Fruit fly (Drosophila melanogaster): ENCODE results near the gene CG5342.

The CG5342 gene

DNA sequence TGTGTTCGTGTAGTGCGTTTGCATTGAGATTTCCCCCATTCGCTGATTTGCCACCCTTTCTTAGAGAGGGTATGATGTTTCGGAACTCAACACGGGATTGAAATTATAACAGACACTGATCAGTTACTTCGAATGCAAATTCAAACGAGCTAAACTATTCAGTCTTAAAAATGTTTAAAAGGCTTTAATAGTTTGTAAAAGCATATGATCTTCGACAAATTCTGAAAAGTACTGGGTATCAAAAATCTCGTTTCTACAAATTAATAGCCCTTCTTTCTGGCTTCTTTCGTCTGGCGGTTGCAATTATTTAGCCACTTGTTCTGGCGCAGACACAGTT is 3.6 kb downstream of the CG5342 start (continued):
- TF ChIP-seq pzg (GFP tag; optimal IDR thresholded peaks at IDR 0.05) (no peak), gt (GFP tag; IDR thresholded peaks at IDR 0.05) (peak; percentile 41; the same call in 1 of the 2 replicates), CG32772 (GFP tag; IDR thresholded peaks at IDR 0.05) (peak; percentile 67), CG17186 (GFP tag; optimal IDR thresholded peaks at IDR 0.05) (no peak), klu (GFP tag; IDR thresholded peaks at IDR 0.05) (no peak), Atf-2 (GFP tag; optimal IDR thresholded peaks at IDR 0.05) (peak; percentile 43), CG8944 (GFP tag; optimal IDR thresholded peaks at IDR 0.05) (peak; percentile 63), fu2 (GFP tag; optimal IDR thresholded peaks at IDR 0.05) (peak; percentile 9), vvl (GFP tag; IDR thresholded peaks at IDR 0.05) (peak; percentile 86), CG2875 (GFP tag; optimal IDR thresholded peaks at IDR 0.05) (peak; percentile 30), Hr39 (optimal IDR thresholded peaks at IDR 0.05) (no peak), CG18764 (GFP tag; optimal IDR thresholded peaks at IDR 0.05) (peak; percentile 23), CG11695 (GFP tag; IDR thresholded peaks at IDR 0.05) (peak; percentile 75), ci (GFP tag; IDR thresholded peaks at IDR 0.05) (peak; percentile 91), grn (GFP tag; optimal IDR thresholded peaks at IDR 0.05) (no peak), ac (GFP tag; optimal IDR thresholded peaks at IDR 0.05) (no peak), CG7745 (tag; optimal IDR thresholded peaks at IDR 0.05) (no peak), CG13287 (GFP tag; IDR thresholded peaks at IDR 0.05; ENCODE audit: partially characterized antibody) (no peak), CG4404 (GFP tag; IDR thresholded peaks at IDR 0.05) (no peak), ERR (GFP tag; optimal IDR thresholded peaks at IDR 0.05) (peak; percentile 16), CG13775 (GFP tag; optimal IDR thresholded peaks at IDR 0.05) (peak; percentile 50), ham (GFP tag; IDR thresholded peaks at IDR 0.05) (no peak), NC2β (GFP tag; optimal IDR thresholded peaks at IDR 0.05) (no peak), ind (GFP tag; optimal IDR thresholded peaks at IDR 0.05) (peak; percentile 68), CG13424 (tag; optimal IDR thresholded peaks at IDR 0.05) (peak; percentile 75), trh (GFP tag; optimal IDR thresholded peaks at IDR 0.05) (no peak), CG31441 (GFP tag; IDR thresholded peaks at IDR 0.05) (no peak), CG31388 (GFP tag; optimal IDR thresholded peaks at IDR 0.05) (peak; percentile 24), CG2889 (GFP tag; IDR thresholded peaks at IDR 0.05) (peak; percentile 60; the same call in 1 of the 3 replicates), CG8281 (tag; optimal IDR thresholded peaks at IDR 0.05) (no peak), CG10366 (GFP tag; IDR thresholded peaks at IDR 0.05) (peak; percentile 80), B-H1 (GFP tag; IDR thresholded peaks at IDR 0.05) (peak; percentile 21; the same call in 1 of the 3 replicates), CG13296 (GFP tag; optimal IDR thresholded peaks at IDR 0.05) (no peak), Xrp1 (GFP tag; IDR thresholded peaks at IDR 0.05) (peak; percentile 73), ewg (GFP tag; optimal IDR thresholded peaks at IDR 0.05) (peak; percentile 56), CG6654 (GFP tag; optimal IDR thresholded peaks at IDR 0.05) (no peak), yki (optimal IDR thresholded peaks at IDR 0.05) (no peak), Fer2 (tag; optimal IDR thresholded peaks at IDR 0.05) (no peak), Doc2 (GFP tag; IDR thresholded peaks at IDR 0.05) (peak; percentile 8; the same call in 1 of the 2 replicates), ttk (GFP tag; IDR thresholded peaks at IDR 0.05) (peak; percentile 77), CG15011 (GFP tag; optimal IDR thresholded peaks at IDR 0.05) (no peak), Fer3 (tag; optimal IDR thresholded peaks at IDR 0.05) (peak; percentile 60), CG30431 (GFP tag; optimal IDR thresholded peaks at IDR 0.05) (peak; percentile 51), grau (tag; optimal IDR thresholded peaks at IDR 0.05) (peak; percentile 68), Sry-δ (GFP tag; optimal IDR thresholded peaks at IDR 0.05) (no peak), chif (GFP tag; optimal IDR thresholded peaks at IDR 0.05) (peak; percentile 51 to 59), ems (GFP tag; optimal IDR thresholded peaks at IDR 0.05) (peak; percentile 56), CG15601 (tag; optimal IDR thresholded peaks at IDR 0.05) (no peak), CG7556 (GFP tag; optimal IDR thresholded peaks at IDR 0.05) (peak; percentile 57), E2f2 (GFP tag; IDR thresholded peaks at IDR 0.05) (peak; percentile 40), CG13624 (GFP tag; optimal IDR thresholded peaks at IDR 0.05) (peak; percentile 51), BtbVII (GFP tag; optimal IDR thresholded peaks at IDR 0.05) (no peak), Taf1 (GFP tag; IDR thresholded peaks at IDR 0.05) (no peak)

Data from whole organism, embryonic.